Worm (Caenorhabditis elegans): ENCODE data around the gene F53F4.7.

DNA sequence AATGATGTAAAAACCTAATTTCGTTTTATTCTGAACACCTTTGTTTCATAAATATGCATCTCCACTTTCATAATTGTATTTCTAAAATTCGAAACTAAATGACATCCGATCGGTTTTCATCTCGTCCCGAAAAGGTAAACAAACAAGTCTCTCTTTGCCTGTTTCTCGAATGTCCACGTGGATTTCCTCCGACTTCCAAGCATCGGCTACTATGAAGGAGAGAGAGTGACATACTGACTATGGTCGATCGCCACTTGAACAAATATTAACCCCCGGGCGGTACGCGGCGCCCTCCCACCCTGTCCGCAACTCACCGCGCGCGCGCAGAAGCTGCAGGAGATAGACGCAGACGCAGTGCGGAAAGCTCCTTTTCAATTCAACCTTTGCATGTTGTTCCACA is 37.9 kb downstream of the F53F4.7 start:
- no peak for TF ChIP-seq lin-32 (GFP tag; optimal IDR thresholded peaks at IDR 0.05)
- TF ChIP-seq nhr-12 (tag; optimal IDR thresholded peaks at IDR 0.05): no peak
- no peak for TF ChIP-seq lsy-2 (tag; optimal IDR thresholded peaks at IDR 0.05)
- TF ChIP-seq unc-62 (GFP tag; optimal IDR thresholded peaks at IDR 0.05): no peak
- no peak for TF ChIP-seq ztf-11 (tag; optimal IDR thresholded peaks at IDR 0.05)
- TF ChIP-seq nhr-237 (tag; optimal IDR thresholded peaks at IDR 0.05): no peak
- no peak for TF ChIP-seq nhr-76 (tag; optimal IDR thresholded peaks at IDR 0.05)
- TF ChIP-seq unc-39 (tag; optimal IDR thresholded peaks at IDR 0.05): no peak
- TF ChIP-seq lin-13 (tag; optimal IDR thresholded peaks at IDR 0.05): no peak
- TF ChIP-seq elt-3 (tag; optimal IDR thresholded peaks at IDR 0.05): no peak

Data from whole organism, mixed stage, embryonic.